Worm (Caenorhabditis elegans) whole organism, L2 larva: ENCODE data around the gene ZK1307.7.

ENCODE experiments used
- C34F6.9 ChIP-seq: fragments of 150-350 bp; optimal IDR thresholded peaks from 2 replicates; lab custom pipeline; 2014; ENCODE audit warnings: missing biosample characterization, missing genetic modification characterization
- R02D3.7 ChIP-seq: fragments of 150-350 bp; optimal IDR thresholded peaks from 2 replicates; lab custom pipeline; 2014; ENCODE audit warnings: missing biosample characterization, missing genetic modification characterization
- ZK546.5 ChIP-seq: sonication (generic microtip); optimal IDR thresholded peaks from 2 replicates; lab custom pipeline; 2017; ENCODE audit warnings: missing biosample characterization, missing genetic modification characterization
- alr-1 ChIP-seq: fragments of 150-350 bp; optimal IDR thresholded peaks from 2 replicates; lab custom pipeline; 2014; ENCODE audit warnings: missing biosample characterization, missing genetic modification characterization
- ama-1 ChIP-seq: fragments of 150-350 bp; optimal IDR thresholded peaks from 2 replicates; lab custom pipeline; 2018; ENCODE audit warnings: inconsistent platforms
- blmp-1 ChIP-seq: sonication (generic microtip); optimal IDR thresholded peaks from 2 replicates; lab custom pipeline; 2017; ENCODE audit warnings: missing genetic modification characterization, mild to moderate bottlenecking, missing compliant biosample characterization, antibody characterized with exemption, moderate library complexity; ENCODE audit not compliant: insufficient read depth
- ceh-82 ChIP-seq: fragments of 150-350 bp; optimal IDR thresholded peaks from 2 replicates; lab custom pipeline; 2014; ENCODE audit warnings: missing biosample characterization, missing genetic modification characterization
- crh-2 ChIP-seq: sonication (generic microtip); optimal IDR thresholded peaks from 2 replicates; lab custom pipeline; 2017; ENCODE audit warnings: missing biosample characterization, missing genetic modification characterization
- dmd-4 ChIP-seq: sonication (generic microtip); optimal IDR thresholded peaks from 2 replicates; lab custom pipeline; 2017; ENCODE audit warnings: missing biosample characterization, missing genetic modification characterization
- egl-27 ChIP-seq: sonication (generic microtip); optimal IDR thresholded peaks from 3 replicates; lab custom pipeline; 2017; ENCODE audit warnings: missing biosample characterization, missing genetic modification reagents, missing genetic modification characterization
- elt-1 ChIP-seq: fragments of 150-350 bp; optimal IDR thresholded peaks from 2 replicates; lab custom pipeline; 2014; ENCODE audit warnings: missing biosample characterization, missing genetic modification characterization
- elt-3 ChIP-seq: sonication (generic microtip); optimal IDR thresholded peaks from 2 replicates; lab custom pipeline; 2017; ENCODE audit warnings: missing biosample characterization, missing genetic modification characterization
- fos-1 ChIP-seq: fragments of 150-350 bp; optimal IDR thresholded peaks from 2 replicates; lab custom pipeline; 2014; ENCODE audit warnings: missing biosample characterization, missing genetic modification characterization
- gmeb-1 ChIP-seq: fragments of 150-350 bp; optimal IDR thresholded peaks from 2 replicates; lab custom pipeline; 2014; ENCODE audit warnings: missing biosample characterization, missing genetic modification characterization
- lin-11 ChIP-seq: fragments of 150-350 bp; sonication (generic microtip); optimal IDR thresholded peaks from 2 replicates; lab custom pipeline; 2014; ENCODE audit warnings: missing biosample characterization, missing genetic modification characterization, inconsistent platforms, mixed read lengths
- lin-39 ChIP-seq: fragments of 150-350 bp; optimal IDR thresholded peaks from 2 replicates; lab custom pipeline; 2014; ENCODE audit warnings: missing biosample characterization, missing genetic modification reagents, missing genetic modification characterization
- lsy-2 ChIP-seq, 2 experiments: fragments of 150-350 bp in 1 of 2; sonication (generic microtip) in 1 of 2; optimal IDR thresholded peaks; 2 replicates each; lab custom pipeline; 2014 to 2017; ENCODE audit warnings: missing biosample characterization in 2 of 2, missing genetic modification characterization in 2 of 2
- mab-5 ChIP-seq: fragments of 150-350 bp; optimal IDR thresholded peaks from 2 replicates; lab custom pipeline; 2014; ENCODE audit warnings: missing biosample characterization, missing genetic modification characterization
- mbf-1 ChIP-seq: sonication (generic microtip); optimal IDR thresholded peaks from 2 replicates; lab custom pipeline; 2017; ENCODE audit warnings: missing biosample characterization, missing genetic modification characterization
- mdl-1 ChIP-seq, 2 experiments: fragments of 150-350 bp in 1 of 2; sonication (generic microtip) in 1 of 2; optimal IDR thresholded peaks; 2 replicates each; lab custom pipeline; 2017; ENCODE audit warnings: missing biosample characterization in 2 of 2, missing genetic modification characterization in 2 of 2
- nhr-10 ChIP-seq: sonication (generic microtip); optimal IDR thresholded peaks from 2 replicates; lab custom pipeline; 2017; ENCODE audit warnings: missing biosample characterization, missing genetic modification characterization
- nhr-11 ChIP-seq: fragments of 150-350 bp; optimal IDR thresholded peaks from 2 replicates; lab custom pipeline; 2014; ENCODE audit warnings: missing biosample characterization, missing genetic modification characterization
- nhr-129 ChIP-seq: fragments of 150-350 bp; optimal IDR thresholded peaks from 2 replicates; lab custom pipeline; 2014; ENCODE audit warnings: missing biosample characterization, missing genetic modification characterization
- nhr-21 ChIP-seq: fragments of 150-350 bp; optimal IDR thresholded peaks from 2 replicates; lab custom pipeline; 2014; ENCODE audit warnings: missing biosample characterization, missing genetic modification characterization
- nhr-25 ChIP-seq: fragments of 150-350 bp; sonication (generic microtip); optimal IDR thresholded peaks from 3 replicates; lab custom pipeline; 2014; ENCODE audit warnings: missing biosample characterization, missing genetic modification characterization
- nhr-6 ChIP-seq: fragments of 150-350 bp; optimal IDR thresholded peaks from 2 replicates; lab custom pipeline; 2014; ENCODE audit warnings: missing biosample characterization, missing genetic modification characterization
- nhr-77 ChIP-seq: fragments of 150-350 bp; optimal IDR thresholded peaks from 2 replicates; lab custom pipeline; 2014; ENCODE audit warnings: missing biosample characterization, missing genetic modification characterization
- peb-1 ChIP-seq: fragments of 150-350 bp; optimal IDR thresholded peaks from 2 replicates; lab custom pipeline; 2014; ENCODE audit warnings: missing biosample characterization, missing genetic modification characterization
- sem-4 ChIP-seq: fragments of 150-350 bp; optimal IDR thresholded peaks from 2 replicates; lab custom pipeline; 2014; ENCODE audit warnings: missing biosample characterization, missing genetic modification reagents, missing genetic modification characterization
- skn-1 ChIP-seq: sonication (generic microtip); optimal IDR thresholded peaks from 2 replicates; lab custom pipeline; 2017; ENCODE audit warnings: missing biosample characterization, missing genetic modification characterization
- snpc-4 ChIP-seq: fragments of 150-350 bp; optimal IDR thresholded peaks from 2 replicates; lab custom pipeline; 2014; ENCODE audit warnings: missing biosample characterization, missing genetic modification characterization
- unc-55 ChIP-seq: fragments of 150-350 bp; sonication (generic microtip); optimal IDR thresholded peaks from 3 replicates; lab custom pipeline; 2014; ENCODE audit warnings: missing biosample characterization, missing genetic modification reagents, missing genetic modification characterization
- unc-62 ChIP-seq: fragments of 150-350 bp; optimal IDR thresholded peaks from 2 replicates; lab custom pipeline; 2014; ENCODE audit warnings: missing biosample characterization, missing genetic modification reagents, missing genetic modification characterization
- ztf-1 ChIP-seq: fragments of 200-800 bp; sonication (Bioruptor generic); conservative IDR thresholded peaks from 2 replicates; pipeline ENCODE4 v1.3.6; 2022; ENCODE audit warnings: missing genetic modification characterization, missing compliant biosample characterization
- ztf-11 ChIP-seq: sonication (generic microtip); optimal IDR thresholded peaks from 2 replicates; lab custom pipeline; 2017; ENCODE audit warnings: missing biosample characterization, missing genetic modification characterization

Gene ZK1307.7

DNA sequence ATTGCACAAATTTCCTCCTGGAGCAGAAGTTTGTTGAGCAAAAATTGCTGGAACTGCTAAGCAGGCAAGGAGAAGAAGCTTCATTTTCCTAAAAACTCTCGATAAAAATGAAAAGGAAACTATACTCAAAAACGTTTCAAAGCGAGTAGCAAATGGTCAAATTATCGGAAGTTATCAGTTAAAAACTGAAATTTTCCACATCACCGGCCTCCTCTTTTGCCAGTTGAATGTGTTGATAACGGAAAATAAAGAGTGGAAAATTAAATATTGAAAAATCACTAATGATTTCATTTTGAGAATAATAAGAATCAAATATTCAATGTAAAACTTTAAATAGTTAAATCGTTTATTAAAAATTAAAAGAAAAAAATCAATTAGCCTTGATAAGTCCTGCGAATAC, 22.5 kb downstream of the ZK1307.7 start, which contains the start of gene ZK1320.2:
ZK1320.2 (minus strand) TSS at position 88 of the 400 bp plus-strand sequence.
- TF ChIP-seq fos-1 (peak; percentile 79), egl-27 (no peak), crh-2 (tag; lab: Kevin White, UChicago) (peak; percentile 52)
- TF ChIP-seq, all 48 proteins: peak for 2

DNA sequence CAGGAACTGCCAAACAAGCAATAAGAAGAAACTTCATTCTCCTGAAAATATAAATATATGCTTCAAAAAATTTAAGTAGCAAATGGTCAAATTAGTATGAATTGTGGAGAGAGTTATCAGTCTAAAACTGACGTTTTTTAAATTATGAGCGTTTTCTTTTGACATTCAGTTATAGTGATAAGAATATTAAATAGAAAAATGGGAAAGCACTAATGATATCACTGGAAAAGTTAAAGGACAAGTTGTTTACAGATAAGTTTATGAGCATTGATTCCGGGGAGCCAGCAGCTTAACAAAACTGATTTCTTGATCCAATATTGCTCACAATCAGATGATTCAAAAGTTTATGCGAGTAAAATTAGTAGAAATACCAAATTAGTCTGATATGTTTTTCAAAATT, 24.0 kb downstream of the ZK1307.7 start, which contains the start of gene ZK1320.3:
ZK1320.3 (minus strand) TSS at position 41 of the 400 bp plus-strand sequence.
- no peak for TF ChIP-seq alr-1
- TF ChIP-seq fos-1: peak; percentile 87
- no peak for TF ChIP-seq lin-39
- TF ChIP-seq ZK546.5 (tag; lab: Kevin White, UChicago): no peak
- no peak for TF ChIP-seq blmp-1 (tag; lab: Kevin White, UChicago)

ce11 chrII:9662160-9662559, 25.8 kb downstream of the ZK1307.7 start:
- no peak for TF ChIP-seq nhr-11 (tag; lab: Kevin White, UChicago)
- TF ChIP-seq gmeb-1 (tag; lab: Kevin White, UChicago): no peak
- TF ChIP-seq nhr-10 (tag; lab: Kevin White, UChicago): no peak
- TF ChIP-seq ama-1: no peak
- no peak for TF ChIP-seq ZK546.5 (tag; lab: Kevin White, UChicago)
- no peak for TF ChIP-seq mbf-1 (tag; lab: Kevin White, UChicago)
- no peak for TF ChIP-seq mab-5 (tag; lab: Kevin White, UChicago)
- TF ChIP-seq ztf-1 (GFP tag; lab: Robert Waterston, UW): no peak
- TF ChIP-seq peb-1 (tag; lab: Kevin White, UChicago): no peak
- TF ChIP-seq skn-1 (tag; lab: Kevin White, UChicago): no peak
- no peak for TF ChIP-seq unc-62
- no peak for TF ChIP-seq elt-3 (tag; lab: Kevin White, UChicago)
- TF ChIP-seq, all 48 proteins: peak for 0

- TF ChIP-seq fos-1 (peak; percentile 22), ztf-1 (GFP tag; lab: Robert Waterston, UW) (no peak), nhr-21 (tag; lab: Kevin White, UChicago) (no peak)
Measured at ce11 chrII:9662797-9663196, 26.4 kb downstream of the ZK1307.7 start, which contains the start of gene cyp-13A10. cyp-13A10 (minus strand) TSS chrII:9662884.

ce11 chrII:9665577-9665976, 29.2 kb downstream of the ZK1307.7 start, which contains the start of gene ZK1320.5:
ZK1320.5 (minus strand) TSS chrII:9665677.
- TF ChIP-seq nhr-6: no peak
- TF ChIP-seq snpc-4 (tag; lab: Kevin White, UChicago): no peak
- TF ChIP-seq nhr-25 (tag; lab: Kevin White, UChicago): no peak
- no peak for TF ChIP-seq lin-11
- TF ChIP-seq gmeb-1 (tag; lab: Kevin White, UChicago): no peak
- no peak for TF ChIP-seq mdl-1 (tag; optimal IDR thresholded peaks at IDR 0.05; lab: Kevin White, UChicago)
- no peak for TF ChIP-seq unc-62
- no peak for TF ChIP-seq unc-55
- no peak for TF ChIP-seq nhr-21 (tag; lab: Kevin White, UChicago)
- no peak for TF ChIP-seq elt-1 (tag; lab: Kevin White, UChicago)
- TF ChIP-seq sem-4 (tag; lab: Kevin White, UChicago): no peak
- no peak for TF ChIP-seq R02D3.7
- TF ChIP-seq nhr-129 (tag; lab: Kevin White, UChicago): no peak
- TF ChIP-seq egl-27: no peak
- no peak for TF ChIP-seq nhr-77 (tag; lab: Kevin White, UChicago)
- no peak for TF ChIP-seq ztf-1 (GFP tag; lab: Robert Waterston, UW)

DNA sequence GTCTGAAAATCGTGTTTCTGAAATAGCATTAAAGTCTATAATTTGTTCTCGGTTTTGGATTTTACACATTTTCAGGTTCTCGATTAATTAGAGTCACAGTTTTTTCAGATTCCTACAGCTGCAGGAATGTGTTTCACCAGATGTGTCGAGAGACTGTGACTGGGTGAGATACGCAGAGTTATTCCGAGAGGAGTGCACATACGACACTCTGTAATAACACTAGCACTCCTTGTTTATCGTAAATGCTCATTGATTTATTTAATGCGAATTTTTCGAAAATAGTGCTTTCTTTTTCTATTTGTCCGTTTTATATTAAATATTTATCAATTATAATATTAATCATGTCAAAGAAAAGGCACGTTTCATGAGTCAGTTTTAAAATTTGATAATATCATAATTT, 31.0 kb downstream of the ZK1307.7 start, which contains the start of gene ZK1320.11:
ZK1320.11 (plus strand) TSS at position 243 of the 400 bp plus-strand sequence.
- TF ChIP-seq C34F6.9 (tag; lab: Kevin White, UChicago) (peak; percentile 34), ceh-82 (tag; lab: Kevin White, UChicago) (no peak), ztf-11 (tag; lab: Kevin White, UChicago) (no peak), unc-62 (no peak), lsy-2 (tag; optimal IDR thresholded peaks at IDR 0.05; lab: Kevin White, UChicago) (peak in 1 of 2 experiments; percentile 60), unc-55 (peak; percentile 73), nhr-129 (tag; lab: Kevin White, UChicago) (peak; percentile 16), dmd-4 (tag; lab: Kevin White, UChicago) (no peak)
